Fruit fly (Drosophila melanogaster): ENCODE results near the gene CG4836.

The CG4836 gene

DNA sequence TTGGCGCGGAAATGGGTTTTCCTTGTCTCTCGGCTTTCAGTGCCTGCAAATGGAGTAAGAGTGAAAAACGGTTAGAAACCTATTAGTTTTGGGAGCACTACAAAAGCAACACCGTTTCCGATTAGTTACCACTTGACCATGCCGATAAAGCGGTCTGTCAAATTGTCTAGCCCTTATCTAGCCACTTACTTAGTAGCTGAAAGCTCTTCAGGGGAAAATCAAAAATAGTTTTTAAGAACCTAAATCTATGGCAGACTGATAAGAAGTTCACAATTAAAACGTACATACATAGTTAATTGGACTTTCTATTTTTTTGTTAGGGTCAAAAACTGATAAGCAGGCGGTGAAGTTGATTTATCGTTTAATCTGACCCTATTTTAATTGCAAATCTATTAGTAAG is 7.1 kb upstream of the CG4836 start (continued):
- TF ChIP-seq Hmr (GFP tag; optimal IDR thresholded peaks at IDR 0.05) (no peak), CG34376 (GFP tag; optimal IDR thresholded peaks at IDR 0.05) (peak; percentile 35), CG2199 (GFP tag; IDR thresholded peaks at IDR 0.05) (no peak), CG17612 (GFP tag; IDR thresholded peaks at IDR 0.05) (no peak), Ets65A (GFP tag) (no peak), CG6683 (GFP tag; optimal IDR thresholded peaks at IDR 0.05) (no peak), zf30C (GFP tag; optimal IDR thresholded peaks at IDR 0.05) (no peak), vnd (GFP tag; IDR thresholded peaks at IDR 0.05; ENCODE audit: partially characterized antibody) (peak; percentile 41; the same call in 1 of the 3 replicates), p53 (GFP tag; optimal IDR thresholded peaks at IDR 0.05) (no peak), exex (tag; optimal IDR thresholded peaks at IDR 0.05) (peak; percentile 98), CG16815 (GFP tag; optimal IDR thresholded peaks at IDR 0.05) (no peak), mirr (GFP tag; optimal IDR thresholded peaks at IDR 0.05) (peak; percentile 91), yki (optimal IDR thresholded peaks at IDR 0.05) (no peak), MESR4 (GFP tag; optimal IDR thresholded peaks at IDR 0.05) (no peak), Hr78 (GFP tag; optimal IDR thresholded peaks at IDR 0.05) (peak in 1 of 2 experiments; percentile 65), CG10959 (GFP tag; IDR thresholded peaks at IDR 0.05) (no peak), CG7556 (GFP tag; optimal IDR thresholded peaks at IDR 0.05) (no peak), aop (GFP tag; IDR thresholded peaks at IDR 0.05) (no peak), CG2678 (tag; optimal IDR thresholded peaks at IDR 0.05) (no peak), Dbx (GFP tag; IDR thresholded peaks at IDR 0.05) (no peak), Doc2 (GFP tag; IDR thresholded peaks at IDR 0.05) (no peak), Six4 (GFP tag; optimal IDR thresholded peaks at IDR 0.05) (no peak), GATAe (GFP tag; conservative IDR thresholded peaks at IDR 0.05) (peak; percentile 68), abd-A (tag; optimal IDR thresholded peaks at IDR 0.05) (no peak), CG10462 (GFP tag; optimal IDR thresholded peaks at IDR 0.05) (no peak), Mrtf (GFP tag; IDR thresholded peaks at IDR 0.05) (no peak), Dref (GFP tag; IDR thresholded peaks at IDR 0.05) (no peak), HHEX (GFP tag; optimal IDR thresholded peaks at IDR 0.05) (no peak), tgo (GFP tag; IDR thresholded peaks at IDR 0.05) (no peak), unc-4 (GFP tag; IDR thresholded peaks at IDR 0.05; ENCODE audit: partially characterized antibody) (no peak), Med (GFP tag) (no peak), sug (tag; optimal IDR thresholded peaks at IDR 0.05) (peak; percentile 82), grn (GFP tag; optimal IDR thresholded peaks at IDR 0.05) (peak; percentile 74), CG14441 (GFP tag; IDR thresholded peaks at IDR 0.05) (no peak), CG30020 (tag; optimal IDR thresholded peaks at IDR 0.05) (no peak), Dad (GFP tag; optimal IDR thresholded peaks at IDR 0.05) (no peak), Vsx1 (GFP tag; optimal IDR thresholded peaks at IDR 0.05) (peak; percentile 67), CG4707 (GFP tag; optimal IDR thresholded peaks at IDR 0.05) (no peak), sens (GFP tag) (peak; percentile 2), Tbp (GFP tag; optimal IDR thresholded peaks at IDR 0.05) (no peak), gsb (GFP tag; IDR thresholded peaks at IDR 0.05) (no peak)

DNA sequence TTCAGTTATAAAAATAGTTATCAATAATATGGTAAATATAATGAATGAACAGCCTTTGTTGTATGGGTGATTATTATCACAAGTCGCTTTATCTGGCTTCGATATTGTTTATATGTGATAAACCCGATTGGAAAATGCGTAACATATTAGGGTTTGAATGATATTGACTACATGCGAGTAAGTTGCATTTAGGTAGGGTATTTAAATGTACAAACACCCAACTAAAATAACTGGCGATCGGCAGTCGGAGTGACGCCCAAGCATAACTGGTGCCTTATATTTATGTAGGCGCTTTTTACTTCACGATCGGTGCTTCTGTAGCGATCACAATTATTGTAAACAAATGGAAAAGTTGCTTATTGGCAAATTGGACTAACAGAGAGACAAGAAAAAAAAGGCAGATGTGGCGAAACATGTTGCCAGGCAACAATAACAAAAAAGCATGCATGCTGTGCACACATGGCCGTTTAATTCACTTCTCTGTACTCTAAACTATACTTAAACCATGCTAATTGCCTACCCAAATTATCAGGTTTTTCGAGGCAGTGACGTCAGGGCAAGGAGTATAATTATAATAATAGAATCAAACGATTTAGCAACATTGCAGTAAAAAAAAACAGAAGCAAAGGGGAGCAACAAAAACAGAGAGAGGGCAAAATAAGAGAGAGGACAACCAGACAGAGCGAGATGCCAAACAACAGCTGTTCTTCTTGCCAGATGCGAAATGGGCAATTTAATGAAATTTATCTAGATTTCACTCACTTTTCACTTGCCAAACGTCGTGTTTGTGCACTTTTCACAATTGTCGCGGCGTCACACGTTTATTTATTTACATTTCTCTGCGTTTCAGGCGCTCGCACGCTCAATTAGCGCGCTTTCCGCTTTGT is 6.0 kb upstream of the CG4836 start:
- TF ChIP-seq CG13624 (GFP tag; optimal IDR thresholded peaks at IDR 0.05) (no peak), pb (GFP tag; optimal IDR thresholded peaks at IDR 0.05) (no peak), CG17186 (GFP tag; optimal IDR thresholded peaks at IDR 0.05) (no peak), CG11247 (GFP tag; IDR thresholded peaks at IDR 0.05) (no peak), pfk (GFP tag; optimal IDR thresholded peaks at IDR 0.05) (no peak), CG8478 (optimal IDR thresholded peaks at IDR 0.05) (no peak), CG11504 (tag; optimal IDR thresholded peaks at IDR 0.05) (peak; percentile 97), CG1647 (GFP tag; optimal IDR thresholded peaks at IDR 0.05) (no peak), Atf3 (GFP tag; optimal IDR thresholded peaks at IDR 0.05) (no peak), psq (GFP tag; optimal IDR thresholded peaks at IDR 0.05) (no peak), vvl (GFP tag; IDR thresholded peaks at IDR 0.05) (no peak), yki (optimal IDR thresholded peaks at IDR 0.05) (no peak), twi (tag; optimal IDR thresholded peaks at IDR 0.05) (peak; percentile 61)
